Worm (Caenorhabditis elegans) whole organism, L4/young adult: Measurements from ENCODE around the gene btb-5.

ENCODE experiments used
- W03F9.2 ChIP-seq: fragments of 150-350 bp; optimal IDR thresholded peaks from 2 replicates; lab custom pipeline; 2014; ENCODE audit warnings: missing biosample characterization, missing genetic modification characterization
- dao-5 ChIP-seq: sonication (generic microtip); optimal IDR thresholded peaks from 2 replicates; lab custom pipeline; 2016; ENCODE audit warnings: missing genotype, missing genetic modification characterization, moderate library complexity, missing compliant biosample characterization
- him-1 ChIP-seq: sonication (generic microtip); optimal IDR thresholded peaks from 2 replicates; lab custom pipeline; 2016; ENCODE audit warnings: missing genotype, missing genetic modification reagents, missing genetic modification characterization, missing compliant biosample characterization

- no peak for TF ChIP-seq W03F9.2 (tag; lab: Kevin White, UChicago)
- TF ChIP-seq him-1 (tag; lab: Kevin White, UChicago), result no peak
- TF ChIP-seq dao-5 (tag; lab: Kevin White, UChicago), result no peak
These were observed 7.2 kb downstream of the btb-5 start for ce11 chrIII:53696-54095.
